Fruit fly (Drosophila melanogaster): ENCODE results near the gene CG13408.

Gene CG13408

dm6 chr3R:22086775-22087174, 6.6 kb downstream of the CG13408 start, which contains the start of gene BomBc3:
TSS of gene BomBc3 (plus strand) at chr3R:22087075.
- TF ChIP-seq pan (optimal IDR thresholded peaks at IDR 0.05) (no peak), Dll (optimal IDR thresholded peaks at IDR 0.05) (no peak), CG8478 (optimal IDR thresholded peaks at IDR 0.05) (no peak), psq (optimal IDR thresholded peaks at IDR 0.05) (no peak), EcR (GFP tag; optimal IDR thresholded peaks at IDR 0.05) (no peak), usp (GFP tag; optimal IDR thresholded peaks at IDR 0.05) (no peak)

DNA sequence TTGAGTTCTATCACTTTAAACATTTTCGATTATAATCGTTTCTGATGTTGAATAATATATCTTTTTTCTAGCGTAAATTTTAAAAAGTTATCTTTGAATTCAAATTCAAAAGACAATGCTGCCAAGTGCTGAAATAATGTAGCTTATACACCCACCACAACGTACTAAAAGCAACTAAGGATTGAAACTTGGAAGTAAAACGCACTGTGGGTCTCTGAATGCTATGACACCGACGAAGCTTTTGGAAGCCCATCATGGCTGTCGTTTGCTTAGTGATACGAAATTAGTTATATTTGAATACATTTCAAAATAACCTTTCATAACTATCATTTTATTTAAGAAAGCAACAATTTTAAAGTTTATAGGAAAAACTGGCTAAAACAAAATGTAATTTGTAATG, 13.8 kb downstream of the CG13408 start:
- no peak for TF ChIP-seq CG8478 (optimal IDR thresholded peaks at IDR 0.05)
- TF ChIP-seq pan (optimal IDR thresholded peaks at IDR 0.05): no peak
- no peak for TF ChIP-seq usp (GFP tag; optimal IDR thresholded peaks at IDR 0.05)
- TF ChIP-seq Dll (optimal IDR thresholded peaks at IDR 0.05): no peak
- no peak for TF ChIP-seq psq (optimal IDR thresholded peaks at IDR 0.05)
- no peak for TF ChIP-seq EcR (GFP tag; optimal IDR thresholded peaks at IDR 0.05)

dm6 chr3R:22096893-22097292, 16.7 kb downstream of the CG13408 start:
- TF ChIP-seq Dll (optimal IDR thresholded peaks at IDR 0.05) (no peak), CG8478 (optimal IDR thresholded peaks at IDR 0.05) (no peak), EcR (GFP tag; optimal IDR thresholded peaks at IDR 0.05) (no peak), usp (GFP tag; optimal IDR thresholded peaks at IDR 0.05) (no peak), pan (optimal IDR thresholded peaks at IDR 0.05) (no peak), psq (optimal IDR thresholded peaks at IDR 0.05) (no peak)

DNA sequence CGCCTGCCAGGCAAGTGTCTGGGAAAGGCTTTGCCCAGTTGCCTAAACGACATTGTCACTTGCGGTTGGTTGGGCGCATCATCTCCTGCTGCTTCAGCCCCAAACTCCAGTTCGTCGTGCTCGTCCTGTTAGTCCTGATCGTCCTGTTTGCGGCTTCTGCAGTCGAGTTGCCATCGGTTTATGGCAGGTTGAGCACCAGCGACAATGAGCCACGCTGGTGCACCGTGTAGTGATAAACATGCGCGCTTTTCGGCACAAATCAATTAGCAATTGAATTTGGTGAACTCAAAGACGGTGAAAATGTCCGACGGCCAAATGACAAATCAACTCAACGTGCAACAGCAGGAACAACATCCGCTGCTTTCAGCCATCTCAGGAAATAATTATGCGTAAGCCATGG, 22.9 kb downstream of the CG13408 start, which contains the start of gene CG13407:
TSS of gene CG13407 (plus strand) at position 301 of the 400 bp plus-strand sequence.
- no peak for TF ChIP-seq psq (optimal IDR thresholded peaks at IDR 0.05)
- no peak for TF ChIP-seq usp (GFP tag; optimal IDR thresholded peaks at IDR 0.05)
- TF ChIP-seq EcR (GFP tag; optimal IDR thresholded peaks at IDR 0.05): no peak
- no peak for TF ChIP-seq Dll (optimal IDR thresholded peaks at IDR 0.05)
- TF ChIP-seq pan (optimal IDR thresholded peaks at IDR 0.05): no peak
- no peak for TF ChIP-seq CG8478 (optimal IDR thresholded peaks at IDR 0.05)

DNA sequence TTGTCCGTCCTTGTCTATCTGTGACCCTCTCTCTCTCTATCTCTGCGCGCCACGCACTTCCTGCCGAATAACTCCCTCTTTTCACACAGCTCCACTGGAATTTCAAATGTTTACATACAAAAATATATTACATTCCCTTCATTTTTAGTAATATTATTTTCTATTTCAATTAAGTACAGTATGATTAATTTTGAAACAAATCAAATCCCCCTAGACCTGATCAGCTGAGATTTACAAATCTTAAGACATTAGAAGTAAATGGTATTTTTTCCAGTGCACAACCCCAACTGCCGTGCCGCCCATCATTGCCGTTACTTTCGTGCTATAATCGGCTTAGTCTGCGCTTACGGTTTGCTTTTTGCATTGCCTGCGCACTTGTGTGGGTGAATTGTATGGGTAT, 28.1 kb downstream of the CG13408 start:
- no peak for TF ChIP-seq pan (optimal IDR thresholded peaks at IDR 0.05)

- no peak for TF ChIP-seq usp (GFP tag; optimal IDR thresholded peaks at IDR 0.05)
- TF ChIP-seq CG8478 (optimal IDR thresholded peaks at IDR 0.05): no peak
- no peak for TF ChIP-seq EcR (GFP tag; optimal IDR thresholded peaks at IDR 0.05)
- no peak for TF ChIP-seq psq (optimal IDR thresholded peaks at IDR 0.05)
- no peak for TF ChIP-seq Dll (optimal IDR thresholded peaks at IDR 0.05)
Observed at dm6 chr3R:22113127-22113526, 32.9 kb downstream of the CG13408 start, which contains the start of gene Ir94a. TSS of gene Ir94a (plus strand) at chr3R:22113427.

DNA sequence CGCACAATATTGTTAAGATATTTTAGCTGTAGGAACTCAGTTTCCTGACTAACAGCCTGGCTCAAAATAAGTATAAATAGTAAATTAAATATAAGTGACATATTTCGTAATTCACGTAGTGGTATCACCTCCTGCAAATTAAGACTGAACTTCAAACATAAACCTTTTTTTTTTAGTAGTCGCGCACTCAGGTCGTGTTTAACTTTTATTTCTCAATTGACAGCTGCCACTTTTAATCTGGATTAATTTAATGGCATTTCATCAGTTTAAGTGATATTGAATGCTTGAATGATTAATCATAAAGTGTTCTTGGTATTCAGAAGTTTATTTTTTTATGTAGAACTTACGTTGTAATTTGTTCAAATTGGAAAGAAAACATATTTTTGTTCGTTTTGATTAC, 37.0 kb downstream of the CG13408 start, which contains the start of gene Ir94b:
TSS of gene Ir94b (minus strand) at position 101 of the 400 bp plus-strand sequence.
- TF ChIP-seq usp (GFP tag; optimal IDR thresholded peaks at IDR 0.05) (no peak), psq (optimal IDR thresholded peaks at IDR 0.05) (no peak)

DNA sequence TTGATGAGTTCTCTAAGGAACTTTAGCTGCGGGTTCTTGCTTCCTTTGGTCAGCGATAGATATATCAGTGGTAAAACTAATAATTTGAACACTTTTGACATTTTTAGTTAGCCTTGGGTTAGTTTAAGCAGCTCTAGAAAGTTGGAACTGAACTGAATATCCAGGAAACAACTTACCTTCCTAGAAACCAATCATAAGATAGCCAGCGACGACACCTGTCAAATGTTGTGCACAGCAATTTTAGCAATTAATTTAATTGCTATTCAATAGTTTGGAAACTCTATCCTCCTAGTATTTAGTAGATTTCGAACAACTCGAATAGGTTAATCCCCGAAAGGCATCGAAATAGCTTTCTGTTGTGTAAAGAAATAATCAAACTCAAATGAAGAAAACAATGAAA, 39.2 kb downstream of the CG13408 start, which contains the start of gene Ir94c:
TSS of gene Ir94c (minus strand) at position 101 of the 400 bp plus-strand sequence.
- TF ChIP-seq pan (optimal IDR thresholded peaks at IDR 0.05) (no peak), usp (GFP tag; optimal IDR thresholded peaks at IDR 0.05) (no peak), psq (optimal IDR thresholded peaks at IDR 0.05) (no peak), Dll (optimal IDR thresholded peaks at IDR 0.05) (no peak), EcR (GFP tag; optimal IDR thresholded peaks at IDR 0.05) (no peak), CG8478 (optimal IDR thresholded peaks at IDR 0.05) (no peak)

DNA sequence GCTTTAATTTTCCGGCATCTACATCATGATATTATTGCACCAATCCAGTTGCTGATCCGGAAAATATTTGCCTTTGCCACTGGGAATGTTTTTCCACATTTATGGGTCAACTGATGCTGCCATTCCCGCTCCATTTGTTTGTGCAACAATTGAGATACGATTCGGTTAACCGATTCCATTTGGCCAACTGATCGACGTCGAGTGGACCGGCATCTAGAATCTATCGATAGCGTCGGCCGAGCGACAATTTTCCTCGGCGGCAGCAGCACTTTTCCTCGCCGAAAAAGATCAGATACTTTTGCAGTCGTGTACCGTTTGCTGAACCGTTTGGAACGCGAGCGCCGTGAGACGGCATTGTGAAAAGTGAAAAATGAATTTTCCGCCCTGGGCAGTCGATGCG, 39.6 kb downstream of the CG13408 start, which contains the start of gene CG42390:
TSS of gene CG42390 (plus strand) at position 301 of the 400 bp plus-strand sequence.
- no peak for TF ChIP-seq pan (optimal IDR thresholded peaks at IDR 0.05)

dm6 chr3R:22121220-22121619, 41.0 kb downstream of the CG13408 start:
- TF ChIP-seq CG8478 (optimal IDR thresholded peaks at IDR 0.05) (no peak), EcR (GFP tag; optimal IDR thresholded peaks at IDR 0.05) (no peak), Dll (optimal IDR thresholded peaks at IDR 0.05) (no peak)

dm6 chr3R:22123347-22123746, 43.2 kb downstream of the CG13408 start:
- TF ChIP-seq CG8478 (optimal IDR thresholded peaks at IDR 0.05) (no peak), EcR (GFP tag; optimal IDR thresholded peaks at IDR 0.05) (no peak), usp (GFP tag; optimal IDR thresholded peaks at IDR 0.05) (no peak), Dll (optimal IDR thresholded peaks at IDR 0.05) (no peak), psq (optimal IDR thresholded peaks at IDR 0.05) (no peak), pan (optimal IDR thresholded peaks at IDR 0.05) (no peak)

DNA sequence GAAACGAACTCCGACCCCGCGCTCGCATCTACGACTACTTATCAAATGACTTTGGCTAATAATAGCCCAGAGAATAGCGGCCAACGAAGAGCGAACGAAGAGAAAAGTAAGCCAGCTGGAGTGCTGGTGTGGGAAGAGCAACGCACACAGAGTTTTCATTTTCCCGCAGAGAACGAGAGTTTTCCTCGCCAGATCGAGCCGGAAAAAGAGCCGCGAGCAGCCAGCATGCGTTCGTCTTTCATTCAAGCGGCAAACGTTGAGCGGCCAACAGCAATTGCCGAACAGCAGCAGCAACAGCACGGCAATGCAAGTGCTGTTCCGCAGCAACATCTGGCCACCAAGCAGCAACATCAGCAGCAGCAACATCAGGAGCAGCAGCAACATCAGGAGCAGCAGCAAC, 44.7 kb downstream of the CG13408 start:
- TF ChIP-seq CG8478 (optimal IDR thresholded peaks at IDR 0.05) (no peak), usp (GFP tag; optimal IDR thresholded peaks at IDR 0.05) (no peak), EcR (GFP tag; optimal IDR thresholded peaks at IDR 0.05) (no peak), psq (optimal IDR thresholded peaks at IDR 0.05) (no peak), Dll (optimal IDR thresholded peaks at IDR 0.05) (no peak), pan (optimal IDR thresholded peaks at IDR 0.05) (no peak)

Data from whole organism.